Worm (Caenorhabditis elegans) whole organism, L1 larva: ENCODE measurements around the gene cup-5.

ENCODE experiments used
- C04F5.9 ChIP-seq: sonication (generic microtip); optimal IDR thresholded peaks from 2 replicates; lab custom pipeline; 2016; ENCODE audit warnings: missing genetic modification characterization, missing compliant biosample characterization
- C34B4.2 ChIP-seq: sonication (generic microtip); optimal IDR thresholded peaks from 2 replicates; lab custom pipeline; 2017; ENCODE audit warnings: mild to moderate bottlenecking, missing genetic modification characterization, missing compliant biosample characterization
- F16B12.6 ChIP-seq: fragments of 150-350 bp; optimal IDR thresholded peaks from 2 replicates; lab custom pipeline; 2014; ENCODE audit warnings: missing biosample characterization, missing genetic modification characterization
- Y116A8C.19 ChIP-seq: sonication (generic microtip); optimal IDR thresholded peaks from 2 replicates; lab custom pipeline; 2016; ENCODE audit warnings: missing compliant biosample characterization, missing genetic modification characterization, borderline replicate concordance
- aly-2 ChIP-seq: fragments of 150-350 bp; optimal IDR thresholded peaks from 2 replicates; lab custom pipeline; 2014; ENCODE audit warnings: missing biosample characterization, missing genetic modification characterization
- blmp-1 ChIP-seq: fragments of 150-350 bp; optimal IDR thresholded peaks from 2 replicates; lab custom pipeline; 2014; ENCODE audit warnings: missing biosample characterization, missing genetic modification characterization
- ceh-8 ChIP-seq: fragments of 200-800 bp; sonication (Bioruptor generic); optimal IDR thresholded peaks from 2 replicates; lab custom pipeline; 2018; ENCODE audit warnings: mild to moderate bottlenecking, missing genetic modification characterization, moderate library complexity, missing compliant biosample characterization
- ceh-90 ChIP-seq: sonication (generic microtip); optimal IDR thresholded peaks from 2 replicates; lab custom pipeline; 2016; ENCODE audit warnings: missing genetic modification characterization, missing compliant biosample characterization
- dsc-1 ChIP-seq: sonication (generic microtip); optimal IDR thresholded peaks from 2 replicates; lab custom pipeline; 2016; ENCODE audit warnings: mild to moderate bottlenecking, missing genetic modification characterization, missing compliant biosample characterization
- efl-1 ChIP-seq, 4 experiments: fragments of 150-350 bp; optimal IDR thresholded peaks in 3 of 4; peaks in 1 of 4; 1 replicate in 1 of 4; 2 replicates in 3 of 4; lab custom pipeline; 2014; ENCODE audit warnings: missing biosample characterization in 2 of 4, missing genetic modification characterization in 2 of 4, missing genetic modification reagents in 2 of 4
- efl-3 ChIP-seq: fragments of 200-800 bp; sonication (Bioruptor generic); optimal IDR thresholded peaks from 2 replicates; lab custom pipeline; 2018; ENCODE audit warnings: mild to moderate bottlenecking, missing genetic modification characterization, missing compliant biosample characterization
- egl-27 ChIP-seq, 2 experiments: fragments of 150-350 bp in 1 of 2; sonication (generic microtip); optimal IDR thresholded peaks; 3 replicates each; lab custom pipeline; 2017 to 2018; ENCODE audit warnings: missing biosample characterization in 2 of 2, missing genetic modification characterization in 2 of 2, missing genetic modification reagents in 2 of 2
- elt-3 ChIP-seq, 6 experiments: fragments of 150-350 bp in 1 of 6; sonication (generic microtip); optimal IDR thresholded peaks; 2 replicates each; lab custom pipeline; 2017 to 2018; ENCODE audit warnings: missing biosample characterization in 6 of 6, missing genetic modification characterization in 6 of 6, inconsistent platforms in 1 of 6
- fkh-10 ChIP-seq: sonication (generic microtip); optimal IDR thresholded peaks from 2 replicates; lab custom pipeline; 2017; ENCODE audit warnings: missing biosample characterization, missing genetic modification reagents, missing genetic modification characterization
- fkh-4 ChIP-seq: sonication (generic microtip); optimal IDR thresholded peaks from 2 replicates; lab custom pipeline; 2016; ENCODE audit warnings: missing compliant biosample characterization, missing genetic modification characterization, borderline replicate concordance
- fkh-8 ChIP-seq: sonication (generic microtip); optimal IDR thresholded peaks from 2 replicates; lab custom pipeline; 2016; ENCODE audit warnings: mild to moderate bottlenecking, missing genetic modification characterization, missing compliant biosample characterization
- grh-1 ChIP-seq: fragments of 200-800 bp; sonication (Bioruptor generic); IDR thresholded peaks from 2 replicates; pipeline ENCODE4 v1.3.6; 2022; ENCODE audit warnings: missing genetic modification reagents, missing genetic modification characterization, missing compliant biosample characterization
- hlh-4 ChIP-seq: sonication (generic microtip); optimal IDR thresholded peaks from 2 replicates; lab custom pipeline; 2016; ENCODE audit warnings: mild to moderate bottlenecking, missing genetic modification characterization, missing compliant biosample characterization
- hpl-2 ChIP-seq: fragments of 150-350 bp; optimal IDR thresholded peaks from 2 replicates; lab custom pipeline; 2014; ENCODE audit warnings: missing biosample characterization, missing genetic modification reagents, missing genetic modification characterization
- jun-1 ChIP-seq: fragments of 150-350 bp; optimal IDR thresholded peaks from 2 replicates; lab custom pipeline; 2014; ENCODE audit warnings: missing biosample characterization, missing genetic modification reagents, missing genetic modification characterization
- lin-13 ChIP-seq: fragments of 150-350 bp; optimal IDR thresholded peaks from 2 replicates; lab custom pipeline; 2014; ENCODE audit warnings: missing biosample characterization, missing genetic modification reagents, missing genetic modification characterization
- lin-35 ChIP-seq, 2 experiments: fragments of 150-350 bp; optimal IDR thresholded peaks; 2 replicates each; lab custom pipeline; 2014; ENCODE audit warnings: missing biosample characterization in 2 of 2, missing genetic modification characterization in 2 of 2, missing genetic modification reagents in 2 of 2
- mab-9 ChIP-seq: fragments of 200-800 bp; sonication (Bioruptor generic); IDR thresholded peaks from 2 replicates; pipeline ENCODE4 v1.3.6; 2022; ENCODE audit warnings: missing genetic modification reagents, missing genetic modification characterization, missing compliant biosample characterization
- nhr-11 ChIP-seq: fragments of 150-350 bp; optimal IDR thresholded peaks from 2 replicates; lab custom pipeline; 2014; ENCODE audit warnings: missing biosample characterization, missing genetic modification characterization
- nhr-47 ChIP-seq: sonication (generic microtip); optimal IDR thresholded peaks from 2 replicates; lab custom pipeline; 2016; ENCODE audit warnings: mild to moderate bottlenecking, missing genetic modification characterization, moderate library complexity, missing compliant biosample characterization
- nhr-71 ChIP-seq: sonication (generic microtip); optimal IDR thresholded peaks from 2 replicates; lab custom pipeline; 2016; ENCODE audit warnings: mild to moderate bottlenecking, missing genetic modification characterization, moderate library complexity, missing compliant biosample characterization
- nhr-77 ChIP-seq: fragments of 150-350 bp; optimal IDR thresholded peaks from 2 replicates; lab custom pipeline; 2014; ENCODE audit warnings: missing biosample characterization, missing genetic modification characterization
- nhr-84 ChIP-seq: sonication (generic microtip); optimal IDR thresholded peaks from 2 replicates; lab custom pipeline; 2017; ENCODE audit warnings: missing biosample characterization, missing genetic modification characterization
- nhr-90 ChIP-seq: sonication (generic microtip); optimal IDR thresholded peaks from 2 replicates; lab custom pipeline; 2016; ENCODE audit warnings: mild to moderate bottlenecking, missing genetic modification characterization, missing compliant biosample characterization; ENCODE audit not compliant: poor library complexity
- rnt-1 ChIP-seq: sonication (generic microtip); optimal IDR thresholded peaks from 2 replicates; lab custom pipeline; 2016; ENCODE audit warnings: mild to moderate bottlenecking, missing genetic modification characterization, moderate library complexity, missing compliant biosample characterization
- skn-1 ChIP-seq: fragments of 150-350 bp; optimal IDR thresholded peaks from 2 replicates; lab custom pipeline; 2014; ENCODE audit warnings: missing biosample characterization, missing genetic modification characterization
- sptf-1 ChIP-seq: fragments of 150-350 bp; optimal IDR thresholded peaks from 2 replicates; lab custom pipeline; 2014; ENCODE audit warnings: missing biosample characterization, missing genetic modification characterization
- sup-37 ChIP-seq: fragments of 200-800 bp; sonication (Bioruptor generic); optimal IDR thresholded peaks from 2 replicates; lab custom pipeline; 2018; ENCODE audit warnings: mild to moderate bottlenecking, missing genetic modification characterization, missing compliant biosample characterization
- swsn-7 ChIP-seq: sonication (generic microtip); optimal IDR thresholded peaks from 2 replicates; lab custom pipeline; 2016; ENCODE audit warnings: missing genetic modification characterization, missing compliant biosample characterization
- tlp-1 ChIP-seq: fragments of 150-350 bp; optimal IDR thresholded peaks from 2 replicates; lab custom pipeline; 2014; ENCODE audit warnings: missing biosample characterization, missing genetic modification characterization
- unc-30 ChIP-seq: sonication (generic microtip); optimal IDR thresholded peaks from 2 replicates; lab custom pipeline; 2017; ENCODE audit warnings: missing biosample characterization, missing genetic modification characterization
- unc-62 ChIP-seq: fragments of 150-350 bp; optimal IDR thresholded peaks from 2 replicates; lab custom pipeline; 2014; ENCODE audit warnings: missing biosample characterization, missing genetic modification reagents, missing genetic modification characterization
- unc-86 ChIP-seq: sonication (generic microtip); optimal IDR thresholded peaks from 2 replicates; lab custom pipeline; 2016; ENCODE audit warnings: missing genetic modification characterization, missing compliant biosample characterization
- ztf-11 ChIP-seq, 2 experiments: sonication (generic microtip); optimal IDR thresholded peaks; 2 replicates each; lab custom pipeline; 2016 to 2017; ENCODE audit warnings: missing genetic modification characterization in 2 of 2, missing biosample characterization in 1 of 2, missing compliant biosample characterization in 1 of 2

cup-5 gene

DNA sequence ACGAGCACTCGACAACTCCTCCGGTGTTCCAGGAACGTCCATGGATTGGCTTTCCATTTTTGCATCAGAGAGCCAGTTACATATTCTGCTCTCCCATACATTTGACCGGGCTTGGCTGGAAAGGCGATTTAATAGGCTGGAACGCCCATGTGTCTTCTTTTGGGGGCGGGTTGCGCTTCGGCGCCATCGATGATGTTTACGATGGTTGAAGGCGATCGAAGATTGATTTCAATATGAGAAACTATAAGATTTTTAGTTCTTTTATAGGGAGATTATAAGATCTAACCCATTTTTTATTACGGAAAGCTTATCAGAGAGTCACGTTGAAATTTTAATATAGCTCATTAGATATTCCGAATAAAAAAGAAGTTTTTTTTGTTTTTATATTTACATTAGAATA lies 25.2 kb downstream of the cup-5 start, which contains the start of gene nsph-4.3:
nsph-4.3 (minus strand) TSS at position 101 of the 400 bp plus-strand sequence.
- TF ChIP-seq Y116A8C.19 (tag; lab: Kevin White, UChicago) (no peak), nhr-90 (tag; lab: Kevin White, UChicago) (no peak), nhr-71 (tag; lab: Kevin White, UChicago) (no peak), ceh-8 (GFP tag; lab: Kevin White, UChicago) (no peak), nhr-84 (tag; lab: Kevin White, UChicago) (no peak), hpl-2 (GFP tag; lab: Kevin White, UChicago) (no peak)

DNA sequence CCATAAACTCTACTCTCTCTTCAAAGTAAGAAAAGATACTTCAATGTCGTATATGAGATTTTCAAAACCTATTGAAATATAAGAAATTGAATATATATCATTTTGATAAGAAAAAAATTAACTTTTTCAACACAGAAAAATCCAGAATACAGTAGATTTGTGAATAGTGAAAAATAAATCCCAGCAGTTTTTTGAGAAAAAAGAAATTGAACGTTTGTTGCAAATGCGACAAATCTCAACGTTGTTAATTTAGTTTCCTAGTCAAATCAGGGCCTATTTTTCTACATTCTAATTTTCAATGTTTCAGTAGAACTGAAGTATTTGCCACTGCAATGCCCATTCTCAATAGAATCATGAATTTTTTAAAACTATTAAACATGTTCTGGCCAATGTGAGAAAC lies 30.5 kb downstream of the cup-5 start, which contains the start of gene T04A6.2:
T04A6.2 (plus strand) TSS at position 301 of the 400 bp plus-strand sequence.
- no peak for TF ChIP-seq nhr-84 (tag; lab: Kevin White, UChicago)
- no peak for TF ChIP-seq unc-62 (GFP tag; lab: Kevin White, UChicago)
- TF ChIP-seq nhr-71 (tag; lab: Kevin White, UChicago) = no peak
- no peak for TF ChIP-seq sptf-1 (tag; lab: Kevin White, UChicago)
- no peak for TF ChIP-seq efl-3 (GFP tag; lab: Kevin White, UChicago)
- TF ChIP-seq nhr-11 (tag; lab: Kevin White, UChicago) = no peak
- TF ChIP-seq lin-35 (GFP tag; optimal IDR thresholded peaks at IDR 0.05; lab: Kevin White, UChicago) = no peak
- no peak for TF ChIP-seq efl-1 (optimal IDR thresholded peaks at IDR 0.05; lab: Kevin White, UChicago)
- no peak for TF ChIP-seq efl-1 (GFP tag; optimal IDR thresholded peaks at IDR 0.05 in 1 of 2; lab: Kevin White, UChicago)
- TF ChIP-seq Y116A8C.19 (tag; lab: Kevin White, UChicago) = no peak
- TF ChIP-seq egl-27 (tag; optimal IDR thresholded peaks at IDR 0.05; lab: Kevin White, UChicago) = no peak
- no peak for TF ChIP-seq fkh-4 (tag; lab: Kevin White, UChicago)
- no peak for TF ChIP-seq aly-2 (tag; lab: Kevin White, UChicago)
- TF ChIP-seq C34B4.2 (tag; lab: Kevin White, UChicago) = no peak
- TF ChIP-seq skn-1 (tag; lab: Kevin White, UChicago) = no peak
- TF ChIP-seq dsc-1 (tag; lab: Kevin White, UChicago) = no peak
- no peak for TF ChIP-seq unc-30 (tag; lab: Kevin White, UChicago)
- TF ChIP-seq swsn-7 (tag; lab: Kevin White, UChicago) = no peak

DNA sequence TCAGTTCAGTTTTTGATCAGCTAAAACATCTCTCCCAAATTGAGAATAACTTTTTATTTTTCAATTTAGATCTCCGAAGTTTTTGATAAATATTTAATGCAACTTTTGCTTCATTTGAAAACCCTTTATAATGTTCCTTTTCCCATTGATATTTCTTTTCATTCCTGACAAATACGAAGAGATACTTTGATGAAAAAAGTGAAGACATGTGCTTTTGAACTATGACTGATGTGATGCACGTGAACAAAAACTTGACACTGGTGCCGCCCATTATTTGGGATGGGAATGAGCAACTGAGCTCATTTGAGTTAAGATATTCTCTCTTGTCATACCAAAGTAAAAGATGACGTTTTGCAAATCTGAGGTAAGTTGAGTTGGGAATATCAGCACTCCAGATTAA lies 32.2 kb downstream of the cup-5 start, which contains the start of gene T04A6.1:
T04A6.1 (plus strand) TSS at position 301 of the 400 bp plus-strand sequence.
- TF ChIP-seq aly-2 (tag; lab: Kevin White, UChicago) (no peak), rnt-1 (peak; percentile 38)

DNA sequence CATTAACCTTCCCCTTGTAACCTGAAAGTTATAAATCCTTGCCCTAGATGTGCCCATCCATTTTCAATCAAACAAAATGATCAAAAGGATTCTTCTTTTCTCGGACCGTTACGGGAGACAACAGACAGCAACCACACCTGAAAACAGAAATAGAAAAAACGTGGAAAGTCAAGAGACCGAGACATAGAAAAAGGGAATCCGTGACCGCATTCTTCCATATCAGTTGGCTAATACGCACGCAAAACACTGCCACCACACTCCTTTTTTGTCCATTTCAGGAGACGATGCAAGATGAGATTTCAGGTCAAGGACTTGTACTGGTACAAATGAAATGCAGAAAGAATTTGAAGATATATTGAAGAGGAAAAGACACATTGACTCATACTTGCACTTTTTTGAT lies 34.3 kb downstream of the cup-5 start:
- TF ChIP-seq ceh-90 (tag; lab: Kevin White, UChicago) = no peak
- peak; percentile 86 for TF ChIP-seq blmp-1 (tag; lab: Kevin White, UChicago)
- no peak for TF ChIP-seq swsn-7 (tag; lab: Kevin White, UChicago)
- peak in 1 of 6 experiments; percentile 39 for TF ChIP-seq elt-3 (tag; optimal IDR thresholded peaks at IDR 0.05; lab: Kevin White, UChicago)
- peak; percentile 7 for TF ChIP-seq rnt-1
- TF ChIP-seq, all 84 proteins: peak for 3

DNA sequence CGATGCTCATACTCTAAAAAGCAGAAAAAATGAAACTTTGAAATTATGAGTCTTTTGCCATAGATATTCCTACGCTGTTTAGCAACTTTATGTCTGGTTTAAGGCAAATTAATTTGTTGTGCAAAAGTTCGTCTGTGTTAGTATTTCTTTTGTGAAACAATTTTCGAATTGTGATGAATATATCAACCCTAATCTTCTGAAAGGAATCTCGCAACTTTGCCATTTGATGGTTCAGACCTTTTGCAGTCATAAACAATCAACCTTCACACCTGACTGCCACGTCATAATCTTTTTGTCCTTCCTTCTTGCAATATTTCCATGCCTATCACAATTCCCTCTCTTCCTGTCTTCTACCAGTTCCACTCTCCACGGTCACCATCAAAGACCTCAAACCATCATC lies 35.9 kb downstream of the cup-5 start:
- TF ChIP-seq fkh-10 (GFP tag; lab: Kevin White, UChicago) (no peak), elt-3 (tag; optimal IDR thresholded peaks at IDR 0.05; lab: Kevin White, UChicago) (no peak), sup-37 (no peak), efl-1 (optimal IDR thresholded peaks at IDR 0.05; lab: Kevin White, UChicago) (no peak), efl-1 (GFP tag; optimal IDR thresholded peaks at IDR 0.05 in 1 of 2; lab: Kevin White, UChicago) (no peak), jun-1 (tag; lab: Kevin White, UChicago) (no peak), tlp-1 (tag; lab: Kevin White, UChicago) (no peak), F16B12.6 (tag; lab: Kevin White, UChicago) (no peak), nhr-11 (tag; lab: Kevin White, UChicago) (no peak), unc-86 (no peak), hlh-4 (tag; lab: Kevin White, UChicago) (no peak), C04F5.9 (no peak), grh-1 (GFP tag; lab: Robert Waterston, UW) (no peak), nhr-77 (tag; lab: Kevin White, UChicago) (no peak), lin-13 (GFP tag; lab: Kevin White, UChicago) (no peak), fkh-8 (tag; lab: Kevin White, UChicago) (no peak), mab-9 (GFP tag; lab: Robert Waterston, UW) (no peak), nhr-47 (no peak), ztf-11 (tag; optimal IDR thresholded peaks at IDR 0.05; lab: Kevin White, UChicago) (no peak)
